Fruit fly (Drosophila melanogaster) Kc167 (cell line): ENCODE results near the gene Gr93b.

Source experiments
- Myc ChIP-seq: fragments of >200 bp; optimal IDR thresholded peaks from 2 replicates; lab custom pipeline; 2017; ENCODE audit warnings: missing external identifiers
- Sin3A ChIP-seq: fragments of >200 bp; optimal IDR thresholded peaks from 2 replicates; lab custom pipeline; 2018; ENCODE audit warnings: missing external identifiers
- h ChIP-seq: fragments of >200 bp; optimal IDR thresholded peaks from 3 replicates; lab custom pipeline; 2018; ENCODE audit warnings: missing external identifiers
- psq ChIP-seq: fragments of >200 bp; optimal IDR thresholded peaks from 2 replicates; lab custom pipeline; 2017; ENCODE audit warnings: missing external identifiers

DNA sequence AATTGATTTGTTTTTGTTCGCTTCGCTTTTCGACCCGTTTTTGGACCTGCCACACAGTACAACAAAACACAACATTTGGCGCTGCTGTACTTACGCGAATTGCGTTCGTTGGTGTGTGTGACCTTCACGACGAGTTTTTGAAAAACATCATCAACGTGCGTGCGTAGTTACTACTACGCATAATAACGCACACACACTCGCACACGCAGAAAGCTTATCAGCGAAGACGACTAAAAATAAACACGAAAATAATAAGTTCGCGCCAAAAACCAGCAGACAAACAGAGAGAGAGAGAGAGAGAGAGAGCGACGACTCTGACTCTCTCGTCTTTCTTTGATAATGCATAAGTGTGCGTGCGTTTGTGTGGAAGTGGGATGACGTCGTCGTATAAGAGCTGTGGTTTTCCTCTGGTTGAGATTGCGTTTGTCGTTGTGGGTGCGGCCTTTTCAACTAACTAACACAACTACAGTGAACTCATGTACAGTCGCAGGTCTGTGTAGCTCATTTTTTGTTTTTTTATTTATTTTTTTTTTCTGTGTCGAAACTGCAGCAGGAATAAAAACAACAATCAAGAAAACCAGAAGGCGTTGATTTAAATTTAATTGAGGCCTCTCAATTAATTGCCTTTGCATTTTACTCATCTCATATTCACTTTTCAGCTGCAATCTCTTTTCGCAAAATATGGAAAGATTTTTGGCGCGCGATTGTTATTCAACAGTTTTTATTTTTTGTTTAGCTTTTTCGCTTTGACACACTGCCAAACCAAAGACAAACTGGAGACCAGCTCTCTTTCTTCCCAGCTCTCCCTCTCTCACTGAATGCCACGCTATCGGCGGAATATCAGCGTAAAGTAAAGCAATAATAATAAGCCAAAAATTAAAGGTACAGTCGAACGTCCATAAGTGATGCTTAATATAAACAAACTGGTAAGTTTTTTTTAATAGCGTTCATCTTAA lies 10.3 kb upstream of the Gr93b start:
- TF ChIP-seq h (lab: Kevin White, UChicago) (no peak), Sin3A (no peak), psq (lab: Kevin White, UChicago) (no peak), Myc (lab: Kevin White, UChicago) (no peak)
